ENCODE assay signal across 5 worm cellular contexts in genomic region chrIV:14089749-14090148, ce11.
TF ChIP-seq lines count a peak whose summit lies in the region.

No protein-coding gene starts in this region.

TF ChIP-seq in whole organism, L1 larva, 84 proteins besides CTCF, POLR2A, EP300 and RAD21:
- TF ChIP-seq sup-37 (GFP tag; optimal IDR thresholded peaks at IDR 0.05; lab: Kevin White, UChicago) = no peak
- TF ChIP-seq blmp-1 (tag; optimal IDR thresholded peaks at IDR 0.05; lab: Kevin White, UChicago) = peak; percentile 100
- peak in 2 of 6 experiments; percentile 12 to 36 for TF ChIP-seq elt-3 (tag; optimal IDR thresholded peaks at IDR 0.05; lab: Kevin White, UChicago)
- TF ChIP-seq pax-3 (tag; optimal IDR thresholded peaks at IDR 0.05; lab: Kevin White, UChicago) = no peak
- TF ChIP-seq C16A3.4 (tag; optimal IDR thresholded peaks at IDR 0.05; lab: Kevin White, UChicago) = no peak
- TF ChIP-seq efl-3 (GFP tag; optimal IDR thresholded peaks at IDR 0.05; lab: Kevin White, UChicago) = no peak
- no peak for TF ChIP-seq zag-1 (tag; optimal IDR thresholded peaks at IDR 0.05; lab: Kevin White, UChicago)
- no peak for TF ChIP-seq lin-14 (GFP tag; optimal IDR thresholded peaks at IDR 0.05; lab: Kevin White, UChicago)
- no peak for TF ChIP-seq hpl-2 (GFP tag; optimal IDR thresholded peaks at IDR 0.05; lab: Kevin White, UChicago)
- TF ChIP-seq Y116A8C.19 (tag; optimal IDR thresholded peaks at IDR 0.05; lab: Kevin White, UChicago; ENCODE audit: borderline replicate concordance) = no peak
- no peak for TF ChIP-seq efl-1 (optimal IDR thresholded peaks at IDR 0.05; lab: Kevin White, UChicago)
- peak in 1 of 2 experiments; percentile 43 for TF ChIP-seq efl-1 (GFP tag; optimal IDR thresholded peaks at IDR 0.05 in 1 of 2; lab: Kevin White, UChicago)
- peak; percentile 44 for TF ChIP-seq mep-1 (tag; optimal IDR thresholded peaks at IDR 0.05; lab: Kevin White, UChicago)
- no peak for TF ChIP-seq mef-2 (tag; optimal IDR thresholded peaks at IDR 0.05; lab: Kevin White, UChicago)
- no peak for TF ChIP-seq C34B4.2 (tag; optimal IDR thresholded peaks at IDR 0.05; lab: Kevin White, UChicago)

TF ChIP-seq in whole organism, L2 larva, 48 proteins besides CTCF, POLR2A, EP300 and RAD21:
- peak; percentile 93 for TF ChIP-seq blmp-1 (tag; optimal IDR thresholded peaks at IDR 0.05; lab: Kevin White, UChicago; ENCODE audit: insufficient read depth)
- TF ChIP-seq sma-9 (GFP tag; optimal IDR thresholded peaks at IDR 0.05; lab: Kevin White, UChicago) = peak; percentile 2
- TF ChIP-seq sma-9 (tag; optimal IDR thresholded peaks at IDR 0.05; lab: Kevin White, UChicago) = no peak
- TF ChIP-seq ztf-1 (GFP tag; conservative IDR thresholded peaks at IDR 0.05; lab: Robert Waterston, UW) = no peak
- peak; percentile 64 for TF ChIP-seq nhr-21 (tag; optimal IDR thresholded peaks at IDR 0.05; lab: Kevin White, UChicago)
- TF ChIP-seq gmeb-1 (tag; optimal IDR thresholded peaks at IDR 0.05; lab: Kevin White, UChicago) = no peak
- peak; percentile 27 for TF ChIP-seq nhr-25 (tag; optimal IDR thresholded peaks at IDR 0.05; lab: Kevin White, UChicago)
- TF ChIP-seq unc-62 (GFP tag; optimal IDR thresholded peaks at IDR 0.05; lab: Kevin White, UChicago) = no peak
- TF ChIP-seq nhr-129 (tag; optimal IDR thresholded peaks at IDR 0.05; lab: Kevin White, UChicago) = peak; percentile 31
- TF ChIP-seq lin-13 (GFP tag; optimal IDR thresholded peaks at IDR 0.05; lab: Kevin White, UChicago) = no peak
- TF ChIP-seq mdl-1 (tag; optimal IDR thresholded peaks at IDR 0.05; lab: Kevin White, UChicago) = no peak
- TF ChIP-seq ZK546.5 (tag; optimal IDR thresholded peaks at IDR 0.05; lab: Kevin White, UChicago) = no peak

TF ChIP-seq in whole organism, L3 larva, 47 proteins besides CTCF, POLR2A, EP300 and RAD21:
- TF ChIP-seq ZK546.5 (tag; optimal IDR thresholded peaks at IDR 0.05; lab: Kevin White, UChicago) (no peak), nhr-23 (tag; optimal IDR thresholded peaks at IDR 0.05; lab: Kevin White, UChicago) (peak; percentile 94), zag-1 (tag; optimal IDR thresholded peaks at IDR 0.05; lab: Kevin White, UChicago) (no peak), nfya-1 (tag; optimal IDR thresholded peaks at IDR 0.05; lab: Kevin White, UChicago; ENCODE audit: insufficient read depth) (no peak), nhr-25 (tag; optimal IDR thresholded peaks at IDR 0.05; lab: Kevin White, UChicago) (peak; percentile 68)

TF ChIP-seq in whole organism, L4 larva, 104 proteins besides CTCF, POLR2A, EP300 and RAD21:
- no peak for TF ChIP-seq mdl-1 (tag; optimal IDR thresholded peaks at IDR 0.05; lab: Kevin White, UChicago)
- no peak for TF ChIP-seq nhr-76 (tag; optimal IDR thresholded peaks at IDR 0.05; lab: Kevin White, UChicago)
- no peak for TF ChIP-seq duxl-1 (tag; optimal IDR thresholded peaks at IDR 0.05; lab: Kevin White, UChicago; ENCODE audit: poor library complexity)
- peak; percentile 73 for TF ChIP-seq nhr-25 (tag; optimal IDR thresholded peaks at IDR 0.05; lab: Kevin White, UChicago; ENCODE audit: borderline replicate concordance, insufficient read depth)
- peak in 1 of 2 experiments; percentile 83 for TF ChIP-seq unc-62 (GFP tag; optimal IDR thresholded peaks at IDR 0.05 in 1 of 2; lab: Kevin White, UChicago)
- no peak for TF ChIP-seq unc-62 (tag; optimal IDR thresholded peaks at IDR 0.05; lab: Kevin White, UChicago)
- no peak for TF ChIP-seq T20F7.1 (GFP tag; optimal IDR thresholded peaks at IDR 0.05; lab: Kevin White, UChicago)
- no peak for TF ChIP-seq dmd-8 (GFP tag; IDR thresholded peaks at IDR 0.05; lab: Robert Waterston, UW)
- TF ChIP-seq lin-13 (GFP tag; optimal IDR thresholded peaks at IDR 0.05; lab: Kevin White, UChicago) = no peak
- TF ChIP-seq unc-39 (tag; optimal IDR thresholded peaks at IDR 0.05; lab: Kevin White, UChicago) = no peak
- TF ChIP-seq hlh-30 (tag; optimal IDR thresholded peaks at IDR 0.05; lab: Kevin White, UChicago; ENCODE audit: insufficient read depth) = peak; percentile 41
- TF ChIP-seq F26F4.8 (GFP tag; conservative IDR thresholded peaks at IDR 0.05; lab: Robert Waterston, UW) = no peak
- no peak for TF ChIP-seq nhr-6 (tag; optimal IDR thresholded peaks at IDR 0.05; lab: Kevin White, UChicago)
- TF ChIP-seq skn-1 (tag; optimal IDR thresholded peaks at IDR 0.05; lab: Kevin White, UChicago) = no peak
- no peak for TF ChIP-seq nhr-11 (tag; optimal IDR thresholded peaks at IDR 0.05; lab: Kevin White, UChicago)
- TF ChIP-seq nhr-28 (tag; optimal IDR thresholded peaks at IDR 0.05; lab: Kevin White, UChicago) = peak; percentile 48

TF ChIP-seq in whole organism, mixed stage, embryonic, 35 proteins besides CTCF, POLR2A, EP300 and RAD21:
- TF ChIP-seq nhr-2 (tag; optimal IDR thresholded peaks at IDR 0.05; lab: Kevin White, UChicago) = peak; percentile 62
- no peak for TF ChIP-seq nhr-12 (tag; optimal IDR thresholded peaks at IDR 0.05; lab: Kevin White, UChicago)
- TF ChIP-seq unc-62 (GFP tag; optimal IDR thresholded peaks at IDR 0.05; lab: Kevin White, UChicago) = peak; percentile 35
- peak; percentile 59 for TF ChIP-seq elt-1 (tag; optimal IDR thresholded peaks at IDR 0.05; lab: Kevin White, UChicago; ENCODE audit: borderline replicate concordance, insufficient read depth)
- TF ChIP-seq blmp-1 (tag; optimal IDR thresholded peaks at IDR 0.05; lab: Kevin White, UChicago) = peak; percentile 90

Comparison
In these comparisons a context has a peak if more than half of its experiments do, and no peak if none do; other contexts are left out.
1. Of the 29 proteins assayed by ChIP-seq in both whole organism, L4 larva and whole organism, L1 larva: peak only in whole organism, L4 larva: nhr-28; only in whole organism, L1 larva: mep-1; in both: none; in neither: 26; mixed calls (peak in some experiments, not most) for 1.